Worm (Caenorhabditis elegans) whole organism, L1 larva: Measurements from ENCODE around the gene trm-2A.
A peak's percentile ranks its signal among the peaks of the same experiment; 100 is the strongest.

ENCODE experiments used
- efl-1 ChIP-seq, 4 experiments: fragments of 150-350 bp; optimal IDR thresholded peaks in 3 of 4; peaks in 1 of 4; 1 replicate in 1 of 4; 2 replicates in 3 of 4; lab custom pipeline; 2014; ENCODE audit warnings: missing biosample characterization in 2 of 4, missing genetic modification characterization in 2 of 4, missing genetic modification reagents in 2 of 4
- lin-35 ChIP-seq, 2 experiments: fragments of 150-350 bp; optimal IDR thresholded peaks; 2 replicates each; lab custom pipeline; 2014; ENCODE audit warnings: missing biosample characterization in 2 of 2, missing genetic modification characterization in 2 of 2, missing genetic modification reagents in 2 of 2
- nhr-71 ChIP-seq: sonication (generic microtip); optimal IDR thresholded peaks from 2 replicates; lab custom pipeline; 2016; ENCODE audit warnings: mild to moderate bottlenecking, missing genetic modification characterization, moderate library complexity, missing compliant biosample characterization
- pqm-1 ChIP-seq: sonication (generic microtip); optimal IDR thresholded peaks from 3 replicates; lab custom pipeline; 2017; ENCODE audit warnings: missing biosample characterization, missing genetic modification characterization

Gene trm-2A

DNA sequence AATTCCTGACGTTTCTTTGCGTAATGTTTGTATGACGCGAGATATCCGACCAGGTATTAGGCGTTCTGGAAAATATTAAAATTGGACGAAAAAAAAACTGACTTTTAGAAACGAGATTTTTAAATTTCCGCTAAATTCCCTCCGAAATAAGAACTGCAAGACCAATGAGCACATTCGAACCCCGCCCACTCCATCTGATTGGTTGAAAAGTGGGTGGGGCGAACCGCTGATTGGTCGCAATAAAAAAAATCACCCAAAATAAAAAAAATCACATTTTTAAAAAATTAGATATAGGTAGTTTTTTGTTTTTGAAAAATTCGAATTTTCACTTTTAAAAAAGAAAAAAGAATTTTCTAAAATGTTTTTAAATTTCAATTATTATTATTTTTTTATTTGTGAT lies 44.3 kb downstream of the trm-2A start:
- no peak for TF ChIP-seq efl-1 (optimal IDR thresholded peaks at IDR 0.05; lab: Kevin White, UChicago)
- TF ChIP-seq efl-1 (GFP tag; optimal IDR thresholded peaks at IDR 0.05 in 1 of 2; lab: Kevin White, UChicago), result peak in 1 of 2 experiments; percentile 52
- TF ChIP-seq nhr-71 (tag; lab: Kevin White, UChicago), result no peak
- TF ChIP-seq lin-35 (GFP tag; optimal IDR thresholded peaks at IDR 0.05; lab: Kevin White, UChicago), result no peak

- no peak for TF ChIP-seq pqm-1 (tag; lab: Kevin White, UChicago)
Observed at ce11 chrV:949760-950159, 45.0 kb downstream of the trm-2A start, which contains the start of gene Y50D4C.6. Y50D4C.6 (minus strand) TSS chrV:949860.
